Worm (Caenorhabditis elegans) whole organism, late embryonic: Measurements from ENCODE around the gene F14F9.3.

ENCODE experiments used
- ama-1 ChIP-seq: fragments of 150-350 bp; optimal IDR thresholded peaks from 2 replicates; lab custom pipeline; 2014
- ceh-18 ChIP-seq: sonication (generic microtip); optimal IDR thresholded peaks from 2 replicates; lab custom pipeline; 2016; ENCODE audit warnings: missing genetic modification characterization, missing compliant biosample characterization
- nfya-1 ChIP-seq: sonication (generic microtip); optimal IDR thresholded peaks from 2 replicates; lab custom pipeline; 2017; ENCODE audit warnings: missing genetic modification characterization, mild to moderate bottlenecking, missing compliant biosample characterization, antibody characterized with exemption, moderate library complexity
- nhr-11 ChIP-seq: fragments of 150-350 bp; optimal IDR thresholded peaks from 2 replicates; lab custom pipeline; 2014; ENCODE audit warnings: missing biosample characterization, missing genetic modification characterization
- pha-4 ChIP-seq: fragments of 150-350 bp; optimal IDR thresholded peaks from 2 replicates; lab custom pipeline; 2018; ENCODE audit warnings: missing biosample characterization, missing genetic modification reagents, missing genetic modification characterization
- ttx-3 ChIP-seq: sonication (generic microtip); optimal IDR thresholded peaks from 2 replicates; lab custom pipeline; 2016; ENCODE audit warnings: missing genetic modification reagents, missing genetic modification characterization, missing compliant biosample characterization
- unc-55 ChIP-seq: sonication (generic microtip); optimal IDR thresholded peaks from 2 replicates; lab custom pipeline; 2017; ENCODE audit warnings: missing biosample characterization, missing genetic modification reagents, missing genetic modification characterization

- TF ChIP-seq unc-55 (GFP tag; lab: Kevin White, UChicago) (no peak), ttx-3 (tag; lab: Kevin White, UChicago) (no peak), nfya-1 (tag; lab: Kevin White, UChicago) (no peak), ceh-18 (tag; lab: Kevin White, UChicago) (no peak), pha-4 (tag; lab: Kevin White, UChicago) (no peak), ama-1 (lab: Kevin White, UChicago) (no peak), nhr-11 (tag; lab: Kevin White, UChicago) (no peak)
These were observed 33.1 kb upstream of the F14F9.3 start, which contains the start of gene srab-2 for ce11 chrV:5104934-5105333.
